Fruit fly (Drosophila melanogaster) whole organism, prepupa: Measurements from ENCODE around the gene CG2147.

ENCODE experiments used
- Blimp-1 ChIP-seq: fragments of 200-800 bp; sonication (Bioruptor generic); optimal IDR thresholded peaks from 3 replicates; lab custom pipeline; 2017; ENCODE audit warnings: missing biosample characterization, missing genetic modification characterization, mild to moderate bottlenecking, moderate library complexity, missing genetic modification reagents
- CG10631 ChIP-seq: fragments of 200-800 bp; sonication (Bioruptor generic); optimal IDR thresholded peaks from 2 replicates; lab custom pipeline; 2016; ENCODE audit warnings: missing biosample characterization, missing genetic modification characterization
- CG10669 ChIP-seq: fragments of 200-800 bp; sonication (Bioruptor generic); optimal IDR thresholded peaks from 3 replicates; lab custom pipeline; 2018; ENCODE audit warnings: missing biosample characterization, mild to moderate bottlenecking, missing genetic modification characterization, moderate library complexity
- CG11294 ChIP-seq: fragments of 200-800 bp; sonication (Bioruptor generic); IDR thresholded peaks from 2 replicates; pipeline ENCODE4 v1.3.6; 2022; ENCODE audit warnings: missing biosample characterization, missing genetic modification characterization
- CG11762 ChIP-seq: fragments of 200-800 bp; sonication (Bioruptor generic); optimal IDR thresholded peaks from 3 replicates; lab custom pipeline; 2016; ENCODE audit warnings: missing biosample characterization, missing genetic modification characterization; ENCODE audit not compliant: insufficient read depth
- CG11902 ChIP-seq: fragments of 200-800 bp; sonication (Bioruptor generic); optimal IDR thresholded peaks from 3 replicates; lab custom pipeline; 2016; ENCODE audit warnings: missing biosample characterization, missing genetic modification characterization
- CG15336 ChIP-seq: fragments of 200-800 bp; sonication (Bioruptor generic); IDR thresholded peaks from 2 replicates; pipeline ENCODE4 v1.3.6; 2022; ENCODE audit warnings: missing biosample characterization, missing genetic modification characterization
- CG16779 ChIP-seq: fragments of 200-800 bp; sonication (Bioruptor generic); optimal IDR thresholded peaks from 3 replicates; lab custom pipeline; 2017; ENCODE audit warnings: missing biosample characterization, mild to moderate bottlenecking, missing genetic modification characterization
- CG3032 ChIP-seq: fragments of 200-800 bp; optimal IDR thresholded peaks from 2 replicates; lab custom pipeline; 2019; ENCODE audit warnings: missing biosample characterization, mild to moderate bottlenecking, missing genetic modification characterization, moderate library complexity
- CG31627 ChIP-seq: fragments of 200-800 bp; sonication (Bioruptor generic); optimal IDR thresholded peaks from 3 replicates; lab custom pipeline; 2016; ENCODE audit warnings: missing biosample characterization, missing genetic modification characterization
- CG32006 ChIP-seq: fragments of 200-800 bp; sonication (Bioruptor generic); optimal IDR thresholded peaks from 3 replicates; lab custom pipeline; 2017; ENCODE audit warnings: missing biosample characterization, mild to moderate bottlenecking, missing genetic modification characterization
- CG3919 ChIP-seq: fragments of 200-800 bp; sonication (Bioruptor generic); optimal IDR thresholded peaks from 3 replicates; lab custom pipeline; 2016; ENCODE audit warnings: missing biosample characterization, missing genetic modification characterization
- CG4318 ChIP-seq: fragments of 200-800 bp; sonication (Bioruptor generic); optimal IDR thresholded peaks from 3 replicates; lab custom pipeline; 2017; ENCODE audit warnings: missing biosample characterization, mild to moderate bottlenecking, missing genetic modification characterization
- CG6163 ChIP-seq: fragments of 200-800 bp; sonication (Bioruptor generic); IDR thresholded peaks from 3 replicates; pipeline ENCODE4 v1.3.6; 2022; ENCODE audit warnings: missing biosample characterization, missing genetic modification characterization
- CG6276 ChIP-seq: fragments of 200-800 bp; sonication (Bioruptor generic); optimal IDR thresholded peaks from 2 replicates; lab custom pipeline; 2017; ENCODE audit warnings: missing biosample characterization, mild to moderate bottlenecking, missing genetic modification characterization
- CG6792 ChIP-seq: fragments of 200-800 bp; sonication (Bioruptor generic); optimal IDR thresholded peaks from 3 replicates; lab custom pipeline; 2016; ENCODE audit warnings: missing biosample characterization, missing genetic modification characterization
- CG6854 ChIP-seq: fragments of 200-800 bp; sonication (Bioruptor generic); optimal IDR thresholded peaks from 2 replicates; lab custom pipeline; 2017; ENCODE audit warnings: missing biosample characterization, mild to moderate bottlenecking, missing genetic modification characterization
- CG8119 ChIP-seq: fragments of 200-800 bp; sonication (Bioruptor generic); IDR thresholded peaks from 3 replicates; pipeline ENCODE4 v1.3.6; 2022; ENCODE audit warnings: missing biosample characterization, missing genetic modification characterization
- CG8319 ChIP-seq: fragments of 200-800 bp; sonication (Bioruptor generic); optimal IDR thresholded peaks from 3 replicates; lab custom pipeline; 2016; ENCODE audit warnings: missing biosample characterization, missing genetic modification characterization
- CG8632 ChIP-seq: fragments of 200-800 bp; sonication (Bioruptor generic); optimal IDR thresholded peaks from 3 replicates; lab custom pipeline; 2016; ENCODE audit warnings: missing biosample characterization, missing genetic modification characterization
- CG9139 ChIP-seq: fragments of 200-800 bp; sonication (Bioruptor generic); optimal IDR thresholded peaks from 3 replicates; lab custom pipeline; 2017; ENCODE audit warnings: missing biosample characterization, mild to moderate bottlenecking, missing genetic modification characterization
- Eip78C ChIP-seq: fragments of 200-800 bp; sonication (Bioruptor generic); peaks from one replicate; lab custom pipeline; 2016; ENCODE audit warnings: missing biosample characterization, missing genetic modification characterization
- Eip93F ChIP-seq: fragments of 200-800 bp; sonication (Bioruptor generic); optimal IDR thresholded peaks from 2 replicates; lab custom pipeline; 2016; ENCODE audit warnings: missing biosample characterization, mild to moderate bottlenecking, missing genetic modification characterization
- Ets21C ChIP-seq: fragments of 200-800 bp; sonication (Bioruptor generic); optimal IDR thresholded peaks from 3 replicates; lab custom pipeline; 2016; ENCODE audit warnings: missing biosample characterization, missing genetic modification characterization
- Ets96B ChIP-seq: fragments of 200-800 bp; optimal IDR thresholded peaks from 2 replicates; lab custom pipeline; 2019; ENCODE audit warnings: missing biosample characterization, mild to moderate bottlenecking, missing genetic modification characterization, moderate library complexity
- Gug ChIP-seq: fragments of 200-800 bp; sonication (Bioruptor generic); IDR thresholded peaks from 2 replicates; pipeline ENCODE4 v1.3.6; 2022; ENCODE audit warnings: missing biosample characterization, missing genetic modification characterization
- Hr4 ChIP-seq: fragments of 200-800 bp; sonication (Bioruptor generic); optimal IDR thresholded peaks from 3 replicates; lab custom pipeline; 2016; ENCODE audit warnings: missing biosample characterization, missing genetic modification characterization
- Lpt ChIP-seq: fragments of 200-800 bp; sonication (Bioruptor generic); optimal IDR thresholded peaks from 3 replicates; lab custom pipeline; 2016; ENCODE audit warnings: missing biosample characterization, missing genetic modification characterization
- Met ChIP-seq: fragments of 200-800 bp; sonication (Bioruptor generic); optimal IDR thresholded peaks from 3 replicates; lab custom pipeline; 2016; ENCODE audit warnings: missing biosample characterization, missing genetic modification characterization
- OdsH ChIP-seq: fragments of 200-800 bp; sonication (Bioruptor generic); optimal IDR thresholded peaks from 3 replicates; lab custom pipeline; 2016; ENCODE audit warnings: missing biosample characterization, missing genetic modification characterization
- Smox ChIP-seq: fragments of 200-800 bp; sonication (Bioruptor generic); optimal IDR thresholded peaks from 3 replicates; lab custom pipeline; 2016; ENCODE audit warnings: missing biosample characterization, missing genetic modification characterization
- Sox102F ChIP-seq: fragments of 200-800 bp; sonication (Bioruptor generic); optimal IDR thresholded peaks from 2 replicates; lab custom pipeline; 2016; ENCODE audit warnings: missing biosample characterization, mild to moderate bottlenecking, missing genetic modification characterization
- Sox14 ChIP-seq: fragments of 200-800 bp; sonication (Bioruptor generic); optimal IDR thresholded peaks from 3 replicates; lab custom pipeline; 2016; ENCODE audit warnings: missing biosample characterization, missing genetic modification characterization
- Sox15 ChIP-seq: fragments of 200-800 bp; sonication (Bioruptor generic); optimal IDR thresholded peaks from 3 replicates; lab custom pipeline; 2016; ENCODE audit warnings: missing biosample characterization, missing genetic modification characterization
- acj6 ChIP-seq: fragments of 200-800 bp; sonication (Bioruptor generic); optimal IDR thresholded peaks from 3 replicates; lab custom pipeline; 2016; ENCODE audit warnings: missing biosample characterization, missing genetic modification characterization
- cyc ChIP-seq: fragments of 200-800 bp; sonication (Bioruptor generic); optimal IDR thresholded peaks from 3 replicates; lab custom pipeline; 2016; ENCODE audit warnings: missing biosample characterization, missing genetic modification characterization
- dac ChIP-seq: fragments of 200-800 bp; sonication (Bioruptor generic); optimal IDR thresholded peaks from 2 replicates; lab custom pipeline; 2017; ENCODE audit warnings: missing biosample characterization, mild to moderate bottlenecking, missing genetic modification characterization
- dsx ChIP-seq: fragments of 200-800 bp; optimal IDR thresholded peaks from 3 replicates; lab custom pipeline; 2019; ENCODE audit warnings: missing biosample characterization, mild to moderate bottlenecking, missing genetic modification characterization, moderate library complexity; ENCODE audit not compliant: poor library complexity, severe bottlenecking
- eg ChIP-seq: fragments of 200-800 bp; sonication (Bioruptor generic); IDR thresholded peaks from 3 replicates; pipeline ENCODE4 v1.3.6; 2022; ENCODE audit warnings: missing biosample characterization, missing genetic modification characterization
- fd59A ChIP-seq: fragments of 200-800 bp; sonication (Bioruptor generic); optimal IDR thresholded peaks from 2 replicates; lab custom pipeline; 2017; ENCODE audit warnings: missing biosample characterization, mild to moderate bottlenecking, missing genetic modification characterization, missing genetic modification reagents
- fd85E ChIP-seq: fragments of 200-800 bp; sonication (Bioruptor generic); optimal IDR thresholded peaks from 3 replicates; lab custom pipeline; 2016; ENCODE audit warnings: missing biosample characterization, missing genetic modification characterization
- fkh ChIP-seq: fragments of 200-800 bp; sonication (Bioruptor generic); optimal IDR thresholded peaks from 3 replicates; lab custom pipeline; 2017; ENCODE audit warnings: missing biosample characterization, mild to moderate bottlenecking, missing genetic modification characterization, moderate library complexity
- lz ChIP-seq: fragments of 200-800 bp; sonication (Bioruptor generic); optimal IDR thresholded peaks from 3 replicates; lab custom pipeline; 2016; ENCODE audit warnings: missing biosample characterization, missing genetic modification characterization
- salr ChIP-seq, 2 experiments: fragments of 200-800 bp; sonication (Bioruptor generic); optimal IDR thresholded peaks; 3 replicates each; lab custom pipeline; 2016 to 2018; ENCODE audit warnings: missing biosample characterization in 2 of 2, missing genetic modification characterization in 2 of 2, mild to moderate bottlenecking in 1 of 2
- spab ChIP-seq: fragments of 200-800 bp; sonication (Bioruptor generic); optimal IDR thresholded peaks from 2 replicates; lab custom pipeline; 2017; ENCODE audit warnings: missing biosample characterization, mild to moderate bottlenecking, missing genetic modification characterization, missing genetic modification reagents
- svp ChIP-seq: fragments of 200-800 bp; sonication (Bioruptor generic); peaks from one replicate; lab custom pipeline; 2016; ENCODE audit warnings: missing biosample characterization, missing genetic modification characterization
- topi ChIP-seq: fragments of 200-800 bp; sonication (Bioruptor generic); optimal IDR thresholded peaks from 3 replicates; lab custom pipeline; 2016; ENCODE audit warnings: missing biosample characterization, missing genetic modification characterization
- vri ChIP-seq: fragments of 200-800 bp; sonication (Bioruptor generic); optimal IDR thresholded peaks from 3 replicates; lab custom pipeline; 2016; ENCODE audit warnings: missing biosample characterization, mild to moderate bottlenecking, missing genetic modification characterization

Gene CG2147

DNA sequence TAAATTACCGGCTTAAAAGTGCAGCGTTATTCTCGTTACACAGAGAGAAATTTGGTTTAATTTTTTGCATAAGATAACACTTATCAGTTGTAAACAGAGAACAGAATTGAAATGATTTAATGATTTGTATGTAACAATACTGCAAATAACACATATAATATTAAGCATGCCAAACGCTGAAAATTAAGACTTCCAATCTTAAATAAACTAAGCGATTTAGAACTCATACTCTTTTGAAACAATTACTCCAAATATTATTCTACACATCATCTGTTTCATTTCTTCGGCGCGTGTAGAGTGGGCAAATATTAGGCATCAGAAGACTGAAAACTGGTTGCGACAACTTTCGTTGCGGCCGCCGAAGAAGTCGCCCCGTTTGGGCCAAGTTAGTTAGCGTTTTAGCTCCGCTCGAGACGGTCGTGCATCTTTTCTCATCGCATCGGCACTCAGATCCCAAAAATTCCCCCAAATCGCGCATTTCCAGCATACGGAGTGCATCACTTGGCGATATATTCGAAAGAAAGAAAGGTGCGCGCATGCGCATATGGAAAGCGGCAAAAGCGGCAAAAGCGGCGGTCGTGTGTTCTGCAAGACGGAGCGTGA is 11.9 kb downstream of the CG2147 start, which contains the start of gene CG1632 (continued):
- TF ChIP-seq dsx (peak; percentile 79), CG8632 (peak; percentile 64), cyc (GFP tag; lab: Kevin White, UChicago) (peak; percentile 77), CG32006 (GFP tag; lab: Kevin White, UChicago) (peak; percentile 91), OdsH (peak; percentile 84), CG10669 (GFP tag; lab: Kevin White, UChicago) (peak; percentile 79), CG4318 (GFP tag; lab: Kevin White, UChicago) (peak; percentile 80), CG16779 (peak; percentile 70), Hr4 (GFP tag; lab: Kevin White, UChicago) (peak; percentile 85), CG6854 (peak; percentile 80), CG10631 (GFP tag; lab: Kevin White, UChicago) (peak; percentile 83), dac (GFP tag; lab: Kevin White, UChicago) (peak; percentile 83), CG6276 (GFP tag; lab: Kevin White, UChicago) (peak; percentile 91), Smox (peak; percentile 87), CG11902 (GFP tag; lab: Kevin White, UChicago) (peak; percentile 25), acj6 (GFP tag; lab: Kevin White, UChicago) (peak; percentile 85), svp (GFP tag; lab: Kevin White, UChicago) (peak; percentile 94), CG11294 (GFP tag; lab: Robert Waterston, UW) (0 out of 2 replicates have a peak, but pooled peaks have one; percentile 36), Ets96B (peak; percentile 79), CG8119 (GFP tag; lab: Robert Waterston, UW) (peak; percentile 88), topi (GFP tag; lab: Kevin White, UChicago) (peak; percentile 88), eg (GFP tag; lab: Robert Waterston, UW) (peak; percentile 81), Blimp-1 (peak; percentile 75), CG8319 (peak; percentile 52), CG31627 (GFP tag; lab: Kevin White, UChicago) (peak; percentile 80), CG15336 (GFP tag; lab: Robert Waterston, UW) (peak; percentile 88), vri (peak; percentile 72), lz (GFP tag; lab: Kevin White, UChicago) (peak; percentile 89), Ets21C (GFP tag; lab: Kevin White, UChicago) (peak; percentile 79), CG6163 (GFP tag; lab: Robert Waterston, UW) (peak; percentile 84)

- TF ChIP-seq fd59A (GFP tag; lab: Kevin White, UChicago) (no peak), svp (GFP tag; lab: Kevin White, UChicago) (peak; percentile 77), CG8632 (peak; percentile 42), Sox102F (peak; percentile 53), CG11762 (GFP tag; lab: Kevin White, UChicago) (peak; percentile 14), CG10631 (GFP tag; lab: Kevin White, UChicago) (peak; percentile 32), fd85E (GFP tag; lab: Kevin White, UChicago) (no peak), CG6854 (no peak), dac (GFP tag; lab: Kevin White, UChicago) (peak; percentile 24), dsx (no peak), fkh (GFP tag; lab: Kevin White, UChicago) (no peak), CG9139 (GFP tag; lab: Kevin White, UChicago) (no peak), salr (GFP tag; optimal IDR thresholded peaks at IDR 0.05; lab: Kevin White, UChicago) (no peak), Gug (GFP tag; lab: Robert Waterston, UW) (peak; percentile 52; the same call in 1 of the 2 replicates), Lpt (peak; percentile 13), Eip78C (peak; percentile 87), Sox14 (GFP tag; lab: Kevin White, UChicago) (peak; percentile 33), Ets96B (no peak), CG4318 (GFP tag; lab: Kevin White, UChicago) (peak; percentile 34), Eip93F (GFP tag; lab: Kevin White, UChicago) (no peak), lz (GFP tag; lab: Kevin White, UChicago) (peak; percentile 70), Sox15 (GFP tag; lab: Kevin White, UChicago) (peak; percentile 38), CG3919 (GFP tag; lab: Kevin White, UChicago) (peak; percentile 46), Met (GFP tag; lab: Kevin White, UChicago) (peak; percentile 67), CG6792 (peak; percentile 68), CG32006 (GFP tag; lab: Kevin White, UChicago) (peak; percentile 65), Smox (peak; percentile 36), CG3032 (tag; lab: Kevin White, UChicago) (no peak), spab (GFP tag; lab: Kevin White, UChicago) (no peak), CG8319 (peak; percentile 3)
Observed at dm6 chrX:8254739-8255326, 14.3 kb downstream of the CG2147 start.
